Worm (Caenorhabditis elegans): ENCODE measurements around the gene sec-24.2.
A peak's percentile ranks its signal among the peaks of the same experiment; 100 is the strongest.

Gene sec-24.2

ce11 chrIV:12360742-12361195 lies at the start of gene sec-24.2:
Gene sec-24.2, minus strand, starts transcription at chrIV:12360792.
- no peak for TF ChIP-seq arid-1 (GFP tag; conservative IDR thresholded peaks at IDR 0.05)
- peak; percentile 1 for TF ChIP-seq unc-130 (GFP tag; optimal IDR thresholded peaks at IDR 0.05)

- TF ChIP-seq mxl-2 (GFP tag; conservative IDR thresholded peaks at IDR 0.05) (no peak), hif-1 (tag; optimal IDR thresholded peaks at IDR 0.05) (no peak), dve-1 (tag; optimal IDR thresholded peaks at IDR 0.05; ENCODE audit: insufficient read depth) (no peak), dpl-1 (GFP tag; optimal IDR thresholded peaks at IDR 0.05) (no peak), egl-27 (tag; optimal IDR thresholded peaks at IDR 0.05) (no peak), madf-9 (GFP tag; conservative IDR thresholded peaks at IDR 0.05) (no peak), madf-5 (GFP tag; IDR thresholded peaks at IDR 0.05) (no peak), nhr-48 (tag; optimal IDR thresholded peaks at IDR 0.05) (no peak), nhr-11 (tag; optimal IDR thresholded peaks at IDR 0.05) (no peak), zip-11 (GFP tag; IDR thresholded peaks at IDR 0.05) (no peak), F26F4.8 (GFP tag; conservative IDR thresholded peaks at IDR 0.05) (no peak), mes-2 (tag; optimal IDR thresholded peaks at IDR 0.05; ENCODE audit: poor library complexity, severe bottlenecking) (no peak), aly-2 (tag; optimal IDR thresholded peaks at IDR 0.05) (no peak), unc-130 (GFP tag; optimal IDR thresholded peaks at IDR 0.05) (no peak), nhr-41 (GFP tag; IDR thresholded peaks at IDR 0.05) (no peak), lir-3 (tag; optimal IDR thresholded peaks at IDR 0.05) (no peak), zfp-2 (tag; optimal IDR thresholded peaks at IDR 0.05) (no peak), zag-1 (tag; optimal IDR thresholded peaks at IDR 0.05) (no peak), pha-4 (GFP tag; IDR thresholded peaks at IDR 0.05) (no peak), pha-4 (tag; optimal IDR thresholded peaks at IDR 0.05) (no peak), arid-1 (GFP tag; conservative IDR thresholded peaks at IDR 0.05) (no peak)
Measured at ce11 chrIV:12410167-12410566, 49.6 kb upstream of the sec-24.2 start, which contains the start of gene acl-13. Gene acl-13, plus strand, starts transcription at chrIV:12410467.

- peak; percentile 26 for TF ChIP-seq lin-38 (GFP tag; IDR thresholded peaks at IDR 0.05)
- no peak for TF ChIP-seq snpc-4 (tag; optimal IDR thresholded peaks at IDR 0.05)
- TF ChIP-seq F10B5.3 (tag; optimal IDR thresholded peaks at IDR 0.05), result no peak
- TF ChIP-seq Y48G9A.11 (GFP tag; IDR thresholded peaks at IDR 0.05), result no peak
- TF ChIP-seq mdl-1 (tag; optimal IDR thresholded peaks at IDR 0.05), result no peak
- TF ChIP-seq F44E2.7 (GFP tag; IDR thresholded peaks at IDR 0.05), result no peak
- no peak for TF ChIP-seq hmg-1.1 (GFP tag; IDR thresholded peaks at IDR 0.05)
Measured at ce11 chrIV:12408625-12409024, 48.0 kb upstream of the sec-24.2 start, which contains the start of gene dsb-1. Gene dsb-1, plus strand, starts transcription at chrIV:12408925.

ce11 chrIV:12404137-12404536 lies 43.5 kb upstream of the sec-24.2 start, which contains the start of gene gex-3:
Gene gex-3, plus strand, starts transcription at chrIV:12404431.
- TF ChIP-seq nhr-6 (tag; optimal IDR thresholded peaks at IDR 0.05) (peak; percentile 86), dve-1 (tag; optimal IDR thresholded peaks at IDR 0.05; ENCODE audit: insufficient read depth) (peak; percentile 65), nhr-10 (tag; optimal IDR thresholded peaks at IDR 0.05) (no peak), mep-1 (tag; optimal IDR thresholded peaks at IDR 0.05) (peak; percentile 81), spr-3 (GFP tag; optimal IDR thresholded peaks at IDR 0.05) (no peak), fkh-10 (GFP tag; optimal IDR thresholded peaks at IDR 0.05) (peak; percentile 85), unc-62 (GFP tag; optimal IDR thresholded peaks at IDR 0.05 in 1 of 2) (peak in 1 of 2 experiments; percentile 78), unc-62 (tag; optimal IDR thresholded peaks at IDR 0.05) (no peak), daf-19 (GFP tag; conservative IDR thresholded peaks at IDR 0.05) (0 out of 2 replicates have a peak, but pooled peaks have one; percentile 32), nhr-102 (tag; optimal IDR thresholded peaks at IDR 0.05) (no peak), hlh-30 (tag; optimal IDR thresholded peaks at IDR 0.05; ENCODE audit: insufficient read depth) (peak; percentile 82), lin-1 (GFP tag; IDR thresholded peaks at IDR 0.05) (no peak), mdt-29 (GFP tag; IDR thresholded peaks at IDR 0.05) (no peak), F49E8.2 (tag; optimal IDR thresholded peaks at IDR 0.05; ENCODE audit: borderline replicate concordance) (peak; percentile 31), mes-2 (tag; optimal IDR thresholded peaks at IDR 0.05; ENCODE audit: poor library complexity, severe bottlenecking) (peak; percentile 92), hlh-11 (tag; optimal IDR thresholded peaks at IDR 0.05) (peak; percentile 50), rbr-2 (tag; optimal IDR thresholded peaks at IDR 0.05) (peak; percentile 54), pha-4 (GFP tag; IDR thresholded peaks at IDR 0.05) (no peak), pha-4 (tag; optimal IDR thresholded peaks at IDR 0.05) (peak; percentile 69), lim-7 (GFP tag; IDR thresholded peaks at IDR 0.05) (no peak), lin-13 (GFP tag; optimal IDR thresholded peaks at IDR 0.05) (peak; percentile 87), hmg-1.1 (GFP tag; IDR thresholded peaks at IDR 0.05) (peak; percentile 65), lsy-2 (tag; optimal IDR thresholded peaks at IDR 0.05) (peak; percentile 61 to 95)

Data from whole organism, L4 larva.